Fruit fly (Drosophila melanogaster) whole organism, embryonic: Measurements from ENCODE around the gene Tpr2.

Source experiments
- CG1024 ChIP-seq: fragments of 200-800 bp; sonication (Bioruptor generic); IDR thresholded peaks from 2 replicates; pipeline ENCODE4 v1.3.6; 2022; ENCODE audit warnings: missing biosample characterization, missing genetic modification characterization
- CG10321 ChIP-seq: fragments of 200-800 bp; sonication (Bioruptor generic); IDR thresholded peaks from 2 replicates; pipeline ENCODE4 v1.3.6; 2022; ENCODE audit warnings: missing biosample characterization, missing genetic modification characterization
- CG10654 ChIP-seq: fragments of 200-800 bp; sonication (Bioruptor generic); optimal IDR thresholded peaks from 2 replicates; lab custom pipeline; 2016; ENCODE audit warnings: missing biosample characterization, missing genetic modification characterization
- CG10959 ChIP-seq: fragments of 200-800 bp; sonication (Bioruptor generic); IDR thresholded peaks from 2 replicates; pipeline ENCODE4 v1.3.6; 2022; ENCODE audit warnings: missing biosample characterization, missing genetic modification characterization
- CG11695 ChIP-seq: fragments of 200-800 bp; sonication (Bioruptor generic); IDR thresholded peaks from 3 replicates; pipeline ENCODE4 v1.3.6; 2022; ENCODE audit warnings: missing biosample characterization, missing genetic modification characterization
- CG13894 ChIP-seq: fragments of 200-800 bp; sonication (Bioruptor generic); optimal IDR thresholded peaks from 3 replicates; lab custom pipeline; 2018; ENCODE audit warnings: missing biosample characterization, mild to moderate bottlenecking, missing genetic modification characterization, moderate library complexity
- CG15073 ChIP-seq: fragments of 200-800 bp; sonication (Bioruptor generic); optimal IDR thresholded peaks from 2 replicates; lab custom pipeline; 2016; ENCODE audit warnings: missing biosample characterization, missing genetic modification characterization
- CG17361 ChIP-seq: fragments of 200-800 bp; sonication (Bioruptor generic); IDR thresholded peaks from 3 replicates; pipeline ENCODE4 v1.3.6; 2022; ENCODE audit warnings: missing biosample characterization, missing genetic modification characterization
- CG2712 ChIP-seq: fragments of 200-800 bp; optimal IDR thresholded peaks from 3 replicates; lab custom pipeline; 2019; ENCODE audit warnings: missing biosample characterization, mild to moderate bottlenecking, missing genetic modification characterization, moderate library complexity
- CG30403 ChIP-seq: fragments of 200-800 bp; sonication (Bioruptor generic); optimal IDR thresholded peaks from 3 replicates; lab custom pipeline; 2016; ENCODE audit warnings: missing biosample characterization, missing genetic modification characterization
- CG3065 ChIP-seq: fragments of 200-800 bp; sonication (Bioruptor generic); optimal IDR thresholded peaks from 2 replicates; lab custom pipeline; 2016; ENCODE audit warnings: missing biosample characterization, missing genetic modification characterization
- CG3163 ChIP-seq: fragments of 200-800 bp; sonication (Bioruptor generic); optimal IDR thresholded peaks from 3 replicates; lab custom pipeline; 2016; ENCODE audit warnings: missing biosample characterization, missing genetic modification characterization
- CG4404 ChIP-seq: fragments of 200-800 bp; sonication (Bioruptor generic); IDR thresholded peaks from 2 replicates; pipeline ENCODE4 v1.3.6; 2022; ENCODE audit warnings: missing biosample characterization, missing genetic modification characterization
- CG5180 ChIP-seq: fragments of 200-800 bp; sonication (Bioruptor generic); optimal IDR thresholded peaks from 3 replicates; lab custom pipeline; 2017; ENCODE audit warnings: missing biosample characterization, missing genetic modification characterization, mild to moderate bottlenecking, moderate library complexity, missing genetic modification reagents
- CG6175 ChIP-seq: fragments of 200-800 bp; sonication (Bioruptor generic); IDR thresholded peaks from 3 replicates; pipeline ENCODE4 v1.3.6; 2022; ENCODE audit warnings: missing biosample characterization, missing genetic modification characterization
- CG7556 ChIP-seq: fragments of 200-800 bp; sonication (Bioruptor generic); optimal IDR thresholded peaks from 2 replicates; lab custom pipeline; 2017; ENCODE audit warnings: missing biosample characterization, mild to moderate bottlenecking, missing genetic modification characterization
- CG7745 ChIP-seq: fragments of 200-800 bp; sonication (Bioruptor generic); optimal IDR thresholded peaks from 2 replicates; lab custom pipeline; 2018; ENCODE audit warnings: missing biosample characterization, mild to moderate bottlenecking, missing genetic modification characterization, moderate library complexity
- CG8089 ChIP-seq: fragments of 200-800 bp; sonication (Bioruptor generic); optimal IDR thresholded peaks from 3 replicates; lab custom pipeline; 2016; ENCODE audit warnings: missing biosample characterization, missing genetic modification characterization
- D19A ChIP-seq: fragments of 200-800 bp; optimal IDR thresholded peaks from 3 replicates; lab custom pipeline; 2019; ENCODE audit warnings: missing biosample characterization, mild to moderate bottlenecking, missing genetic modification characterization, moderate library complexity
- Dek ChIP-seq: fragments of 200-800 bp; sonication (Bioruptor generic); optimal IDR thresholded peaks from 3 replicates; lab custom pipeline; 2019; ENCODE audit warnings: missing biosample characterization, mild to moderate bottlenecking, missing genetic modification characterization, moderate library complexity
- E2f2 ChIP-seq: fragments of 200-800 bp; sonication (Bioruptor generic); IDR thresholded peaks from 2 replicates; pipeline ENCODE4 v1.3.6; 2022; ENCODE audit warnings: missing biosample characterization, missing genetic modification characterization
- Ets97D ChIP-seq: fragments of 200-800 bp; sonication (Bioruptor generic); optimal IDR thresholded peaks from 3 replicates; lab custom pipeline; 2016; ENCODE audit warnings: missing biosample characterization, missing genetic modification characterization
- H15 ChIP-seq: fragments of 200-800 bp; sonication (Bioruptor generic); IDR thresholded peaks from 3 replicates; pipeline ENCODE4 v1.3.6; 2022; ENCODE audit warnings: missing biosample characterization, missing genetic modification characterization
- HLH54F ChIP-seq: fragments of 200-800 bp; sonication (Bioruptor generic); optimal IDR thresholded peaks from 3 replicates; lab custom pipeline; 2016; ENCODE audit warnings: missing biosample characterization, missing genetic modification characterization
- Pdp1 ChIP-seq, 2 experiments: fragments of 200-800 bp; sonication (Bioruptor generic); optimal IDR thresholded peaks; 3 replicates each; lab custom pipeline; 2016; ENCODE audit warnings: missing biosample characterization in 2 of 2, missing genetic modification characterization in 2 of 2, mild to moderate bottlenecking in 1 of 2, moderate library complexity in 1 of 2
- Rfx ChIP-seq: fragments of 200-800 bp; sonication (Bioruptor generic); IDR thresholded peaks from 2 replicates; pipeline ENCODE4 v1.3.6; 2022; ENCODE audit warnings: missing biosample characterization, missing genetic modification characterization
- Trl ChIP-seq, 3 experiments: fragments of >200 bp in 2 of 3; fragments of 200-800 bp in 1 of 3; sonication (Bioruptor generic) in 1 of 3; optimal IDR thresholded peaks; 2 replicates in 1 of 3; 3 replicates in 2 of 3; lab custom pipeline; 2016 to 2017; ENCODE audit warnings: missing biosample characterization in 1 of 3, missing genetic modification characterization in 1 of 3
- bsh ChIP-seq, 2 experiments: fragments of 200-800 bp; sonication (Bioruptor generic); optimal IDR thresholded peaks; 2 replicates each; lab custom pipeline; 2017 to 2018; ENCODE audit warnings: mild to moderate bottlenecking in 2 of 2, missing biosample characterization in 2 of 2, missing genetic modification characterization in 2 of 2, moderate library complexity in 1 of 2
- cad ChIP-seq: fragments of >200 bp; optimal IDR thresholded peaks from 2 replicates; lab custom pipeline; 2017; ENCODE audit warnings: missing biosample characterization, missing genetic modification characterization
- caup ChIP-seq: fragments of 200-800 bp; sonication (Bioruptor generic); optimal IDR thresholded peaks from 3 replicates; lab custom pipeline; 2017; ENCODE audit warnings: missing biosample characterization, mild to moderate bottlenecking, missing genetic modification characterization, moderate library complexity; ENCODE audit not compliant: severe bottlenecking
- dmrt99B ChIP-seq: fragments of 200-800 bp; sonication (Bioruptor generic); optimal IDR thresholded peaks from 2 replicates; lab custom pipeline; 2018; ENCODE audit warnings: missing biosample characterization, mild to moderate bottlenecking, missing genetic modification characterization, moderate library complexity
- en ChIP-seq: fragments of 200-800 bp; sonication (Bioruptor generic); optimal IDR thresholded peaks from 2 replicates; lab custom pipeline; 2016; ENCODE audit warnings: missing biosample characterization, missing genetic modification characterization
- ewg ChIP-seq: fragments of 200-800 bp; sonication (Bioruptor generic); optimal IDR thresholded peaks from 3 replicates; lab custom pipeline; 2017; ENCODE audit warnings: mild to moderate bottlenecking, missing biosample characterization, missing genetic modification reagents, missing genetic modification characterization
- exex ChIP-seq: fragments of 200-800 bp; sonication (Bioruptor generic); optimal IDR thresholded peaks from 4 replicates; lab custom pipeline; 2018; ENCODE audit warnings: missing biosample characterization, mild to moderate bottlenecking, missing genetic modification characterization, moderate library complexity
- fd96Cb ChIP-seq: fragments of 200-800 bp; sonication (Bioruptor generic); optimal IDR thresholded peaks from 2 replicates; lab custom pipeline; 2018; ENCODE audit warnings: missing biosample characterization, mild to moderate bottlenecking, missing genetic modification characterization, moderate library complexity
- grau ChIP-seq: fragments of 200-800 bp; optimal IDR thresholded peaks from 3 replicates; lab custom pipeline; 2019; ENCODE audit warnings: missing biosample characterization, mild to moderate bottlenecking, missing genetic modification characterization, moderate library complexity
- grn ChIP-seq: fragments of 200-800 bp; sonication (Bioruptor generic); optimal IDR thresholded peaks from 3 replicates; lab custom pipeline; 2017; ENCODE audit warnings: missing biosample characterization, missing genetic modification characterization
- hkb ChIP-seq, 2 experiments: fragments of 200-800 bp in 1 of 2; fragments of >200 bp in 1 of 2; sonication (Bioruptor generic) in 1 of 2; IDR thresholded peaks in 1 of 2; optimal IDR thresholded peaks in 1 of 2; 2 replicates each; pipeline versions ENCODE4 v1.3.6 to Lab custom; 2017 to 2022; ENCODE audit warnings: missing biosample characterization in 1 of 2, missing genetic modification characterization in 1 of 2
- ind ChIP-seq: fragments of 200-800 bp; sonication (Bioruptor generic); optimal IDR thresholded peaks from 3 replicates; lab custom pipeline; 2016; ENCODE audit warnings: missing biosample characterization, missing genetic modification characterization
- kni ChIP-seq: fragments of 200-800 bp; sonication (Bioruptor generic); optimal IDR thresholded peaks from 3 replicates; lab custom pipeline; 2017; ENCODE audit warnings: mild to moderate bottlenecking, missing biosample characterization, missing genetic modification reagents, missing genetic modification characterization
- lab ChIP-seq: fragments of 200-800 bp; sonication (Bioruptor generic); optimal IDR thresholded peaks from 3 replicates; lab custom pipeline; 2017; ENCODE audit warnings: missing biosample characterization, missing genetic modification characterization, mild to moderate bottlenecking, moderate library complexity, missing genetic modification reagents
- maf-S ChIP-seq: fragments of 200-800 bp; sonication (Bioruptor generic); optimal IDR thresholded peaks from 2 replicates; lab custom pipeline; 2016; ENCODE audit warnings: missing biosample characterization, missing genetic modification characterization
- sima ChIP-seq: fragments of 200-800 bp; sonication (Bioruptor generic); optimal IDR thresholded peaks from 2 replicates; lab custom pipeline; 2016; ENCODE audit warnings: missing biosample characterization, missing genetic modification characterization
- sug ChIP-seq: fragments of 200-800 bp; optimal IDR thresholded peaks from 2 replicates; lab custom pipeline; 2019; ENCODE audit warnings: missing biosample characterization, mild to moderate bottlenecking, missing genetic modification characterization, moderate library complexity
- trem ChIP-seq: fragments of 200-800 bp; optimal IDR thresholded peaks from 3 replicates; lab custom pipeline; 2019; ENCODE audit warnings: missing biosample characterization, mild to moderate bottlenecking, missing genetic modification characterization, moderate library complexity

Gene Tpr2

dm6 chr2L:16511277-16511678 is 19.9 kb downstream of the Tpr2 start (continued):
- no peak for TF ChIP-seq caup (GFP tag; lab: Kevin White, UChicago)
- TF ChIP-seq CG3163 (GFP tag; lab: Kevin White, UChicago): no peak
- no peak for TF ChIP-seq CG4404 (GFP tag; lab: Robert Waterston, UW)
- TF ChIP-seq exex: peak; percentile 78
- TF ChIP-seq bsh (GFP tag; optimal IDR thresholded peaks at IDR 0.05; lab: Kevin White, UChicago): peak in 1 of 2 experiments; percentile 20
- TF ChIP-seq grn (GFP tag; lab: Kevin White, UChicago): peak; percentile 71
- TF ChIP-seq cad (GFP tag; lab: Kevin White, UChicago): no peak
- TF ChIP-seq sug: peak; percentile 34
- TF ChIP-seq CG7745: peak; percentile 91

DNA sequence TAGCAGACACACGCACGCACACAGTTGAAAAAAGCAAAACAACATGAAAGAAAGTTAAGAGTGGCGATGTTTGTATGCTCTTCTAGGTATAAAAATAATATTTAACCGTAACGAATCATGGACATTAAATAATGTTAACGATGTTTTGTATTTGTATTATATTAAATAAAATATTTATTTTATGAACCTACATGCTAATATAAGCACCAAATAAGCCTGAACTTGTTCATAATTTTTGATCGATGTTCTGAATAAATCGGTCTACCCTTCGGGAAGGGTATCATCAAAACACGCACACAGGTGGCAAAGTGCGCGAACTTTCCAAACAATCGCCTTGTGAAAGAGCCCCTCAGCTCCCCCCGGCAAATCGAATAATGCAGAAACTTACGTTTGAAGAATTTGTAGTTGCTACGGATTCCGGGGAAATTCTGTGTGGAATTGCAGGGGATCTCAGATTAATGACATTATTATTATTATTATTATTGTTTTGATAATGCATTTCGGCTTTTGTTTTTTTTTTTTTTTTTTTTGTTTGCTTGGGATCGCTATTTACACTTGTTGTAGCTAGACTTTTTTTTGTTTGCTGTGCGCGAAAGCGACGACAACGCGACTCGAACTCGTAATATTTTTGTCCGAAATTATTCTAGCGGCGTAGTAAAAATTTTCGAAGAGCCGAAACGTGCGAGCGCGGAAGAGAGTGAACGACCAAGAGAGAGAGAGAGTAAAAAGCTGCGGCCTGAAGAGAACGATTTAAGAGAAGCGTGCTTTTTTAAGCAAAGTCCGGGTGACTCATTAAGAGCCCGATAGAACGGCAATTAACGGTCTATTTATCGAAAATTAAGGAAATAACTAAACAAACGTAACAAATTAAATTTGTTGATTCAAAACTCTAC is 28.5 kb downstream of the Tpr2 start:
- peak; percentile 93 to 96 for TF ChIP-seq Trl (optimal IDR thresholded peaks at IDR 0.05; lab: Kevin White, UChicago)
- TF ChIP-seq Trl (GFP tag; optimal IDR thresholded peaks at IDR 0.05; lab: Kevin White, UChicago): no peak
- TF ChIP-seq maf-S (GFP tag; lab: Kevin White, UChicago): no peak
- peak; percentile 50 for TF ChIP-seq CG7556 (GFP tag; lab: Kevin White, UChicago)
- peak; percentile 58 for TF ChIP-seq lab (GFP tag; lab: Kevin White, UChicago)
- TF ChIP-seq E2f2 (GFP tag; lab: Robert Waterston, UW): 0 out of 2 replicates have a peak, but pooled peaks have one; percentile 28
- TF ChIP-seq CG13894 (tag; lab: Kevin White, UChicago): no peak
- TF ChIP-seq hkb (optimal IDR thresholded peaks at IDR 0.05; lab: Kevin White, UChicago): no peak
- peak; percentile 57; the same call in 1 of the 2 replicates for TF ChIP-seq hkb (GFP tag; IDR thresholded peaks at IDR 0.05; lab: Robert Waterston, UW)
- TF ChIP-seq CG10654 (GFP tag; lab: Kevin White, UChicago): peak; percentile 6
- peak; percentile 1 for TF ChIP-seq en (GFP tag; lab: Kevin White, UChicago)
- no peak for TF ChIP-seq CG10321
- TF ChIP-seq Pdp1 (GFP tag; optimal IDR thresholded peaks at IDR 0.05; lab: Kevin White, UChicago): peak in 1 of 2 experiments; percentile 50
- TF ChIP-seq CG1024 (GFP tag; lab: Robert Waterston, UW): peak; percentile 4; the same call in 1 of the 2 replicates
- peak; percentile 30; the same call in 1 of the 2 replicates for TF ChIP-seq Rfx
- peak; percentile 14 for TF ChIP-seq ewg (GFP tag; lab: Kevin White, UChicago)
- peak; percentile 43 for TF ChIP-seq ind
- TF ChIP-seq fd96Cb (tag; lab: Kevin White, UChicago): peak; percentile 9
- peak; percentile 59 for TF ChIP-seq CG2712 (tag; lab: Kevin White, UChicago)
- TF ChIP-seq trem (tag; lab: Kevin White, UChicago): peak; percentile 8
- no peak for TF ChIP-seq CG15073 (GFP tag; lab: Kevin White, UChicago)
- no peak for TF ChIP-seq HLH54F (GFP tag; lab: Kevin White, UChicago)
- TF ChIP-seq CG3065: no peak
- TF ChIP-seq CG10959: 0 out of 2 replicates have a peak, but pooled peaks have one; percentile 10
- TF ChIP-seq sima (GFP tag; lab: Kevin White, UChicago): no peak
- no peak for TF ChIP-seq CG5180 (GFP tag; lab: Kevin White, UChicago)
- no peak for TF ChIP-seq Ets97D (GFP tag; lab: Kevin White, UChicago)
- TF ChIP-seq CG17361 (GFP tag; lab: Robert Waterston, UW): peak; percentile 55; the same call in 2 of the 3 replicates
- TF ChIP-seq grau (tag; lab: Kevin White, UChicago): peak; percentile 50
- TF ChIP-seq Dek (tag; lab: Kevin White, UChicago): no peak
- TF ChIP-seq H15 (GFP tag; lab: Robert Waterston, UW): 0 out of 3 replicates have a peak, but pooled peaks have one; percentile 31
- no peak for TF ChIP-seq kni (GFP tag; lab: Kevin White, UChicago)
- TF ChIP-seq CG6175 (GFP tag; lab: Robert Waterston, UW): no peak
- TF ChIP-seq CG3163 (GFP tag; lab: Kevin White, UChicago): peak; percentile 95
- peak; percentile 38 for TF ChIP-seq dmrt99B (tag; lab: Kevin White, UChicago)
- TF ChIP-seq CG8089 (GFP tag; lab: Kevin White, UChicago): no peak
- TF ChIP-seq CG11695: 0 out of 3 replicates have a peak, but pooled peaks have one; percentile 6
- peak; percentile 99 for TF ChIP-seq D19A
- TF ChIP-seq CG30403 (GFP tag; lab: Kevin White, UChicago): peak; percentile 42
